Worm (Caenorhabditis elegans): ENCODE results near the gene C18B10.6.

The C18B10.6 gene

DNA sequence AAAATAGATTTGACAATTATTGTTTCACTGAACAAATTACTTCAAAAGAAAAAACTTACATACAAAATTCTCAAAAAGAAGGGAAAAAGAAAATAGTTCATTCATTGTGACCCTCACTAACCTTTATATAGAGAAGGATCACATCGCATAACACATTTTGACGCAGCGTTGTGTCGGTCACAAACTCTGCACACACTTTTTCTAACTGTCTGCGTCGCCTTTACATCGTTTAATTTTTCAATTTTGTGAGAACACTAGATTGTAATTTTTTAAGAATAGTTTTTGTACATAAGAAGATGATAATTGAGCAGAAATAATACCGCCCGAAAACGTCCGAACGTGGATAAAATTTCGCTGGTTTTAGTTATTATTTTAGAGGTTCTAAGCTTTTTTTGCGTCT, at the start of gene C18B10.6:
Gene C18B10.6, minus strand, starts transcription at position 101 of the 400 bp plus-strand sequence.
- TF ChIP-seq nhr-12 (tag; optimal IDR thresholded peaks at IDR 0.05) (no peak), nhr-43 (tag; optimal IDR thresholded peaks at IDR 0.05; ENCODE audit: poor library complexity, severe bottlenecking) (no peak), snpc-4 (tag; optimal IDR thresholded peaks at IDR 0.05) (no peak), ceh-9 (tag; optimal IDR thresholded peaks at IDR 0.05) (no peak), unc-39 (tag; optimal IDR thresholded peaks at IDR 0.05) (no peak), nfya-1 (tag; optimal IDR thresholded peaks at IDR 0.05; ENCODE audit: insufficient read depth) (no peak), daf-12 (tag; optimal IDR thresholded peaks at IDR 0.05) (no peak), sea-2 (GFP tag; optimal IDR thresholded peaks at IDR 0.05) (no peak), egl-27 (tag; optimal IDR thresholded peaks at IDR 0.05) (no peak), pha-4 (tag; optimal IDR thresholded peaks at IDR 0.05) (no peak), hmg-11 (tag; optimal IDR thresholded peaks at IDR 0.05) (no peak), eor-1 (tag; optimal IDR thresholded peaks at IDR 0.05) (no peak), tbx-2 (tag; optimal IDR thresholded peaks at IDR 0.05) (no peak), R02D3.7 (tag; optimal IDR thresholded peaks at IDR 0.05) (no peak), lin-39 (tag; optimal IDR thresholded peaks at IDR 0.05) (no peak), elt-3 (tag; optimal IDR thresholded peaks at IDR 0.05) (no peak), elt-2 (tag; optimal IDR thresholded peaks at IDR 0.05) (no peak)

DNA sequence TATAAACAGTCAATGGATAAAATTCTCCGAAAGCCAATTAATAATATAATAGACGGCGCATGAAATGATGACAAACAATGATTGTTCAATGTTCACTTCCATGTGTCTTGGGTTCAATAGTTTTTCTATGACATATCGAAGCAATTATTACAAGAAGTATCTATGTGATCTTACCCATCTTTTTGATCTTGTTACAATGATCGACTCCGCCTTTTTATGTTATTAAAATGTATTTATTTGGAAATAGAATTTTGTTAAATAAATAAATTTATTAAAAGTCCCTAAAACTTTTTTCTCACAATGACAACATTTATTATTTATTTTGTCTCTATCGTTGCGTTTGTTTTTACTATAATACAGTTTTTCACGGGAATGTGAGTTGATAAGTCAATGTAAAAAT, 49.0 kb upstream of the C18B10.6 start, which contains the start of gene swt-2:
Gene swt-2, plus strand, starts transcription at position 301 of the 400 bp plus-strand sequence.
- no peak for TF ChIP-seq nhr-43 (tag; optimal IDR thresholded peaks at IDR 0.05; ENCODE audit: poor library complexity, severe bottlenecking)
- no peak for TF ChIP-seq ztf-11 (tag; optimal IDR thresholded peaks at IDR 0.05)
- TF ChIP-seq hmg-11 (tag; optimal IDR thresholded peaks at IDR 0.05) = no peak
- no peak for TF ChIP-seq nhr-12 (tag; optimal IDR thresholded peaks at IDR 0.05)
- TF ChIP-seq unc-39 (tag; optimal IDR thresholded peaks at IDR 0.05) = no peak
- no peak for TF ChIP-seq ZK546.5 (tag; optimal IDR thresholded peaks at IDR 0.05)
- TF ChIP-seq sea-2 (GFP tag; optimal IDR thresholded peaks at IDR 0.05) = no peak
- no peak for TF ChIP-seq nhr-237 (tag; optimal IDR thresholded peaks at IDR 0.05)
- TF ChIP-seq ama-1 (optimal IDR thresholded peaks at IDR 0.05) = no peak
- no peak for TF ChIP-seq skn-1 (tag; optimal IDR thresholded peaks at IDR 0.05)
- no peak for TF ChIP-seq aly-2 (tag; optimal IDR thresholded peaks at IDR 0.05)
- TF ChIP-seq nhr-76 (tag; optimal IDR thresholded peaks at IDR 0.05) = no peak
- no peak for TF ChIP-seq tbx-2 (tag; optimal IDR thresholded peaks at IDR 0.05)
- no peak for TF ChIP-seq lin-15B (tag; optimal IDR thresholded peaks at IDR 0.05)
- TF ChIP-seq ceh-28 (tag; optimal IDR thresholded peaks at IDR 0.05) = no peak

DNA sequence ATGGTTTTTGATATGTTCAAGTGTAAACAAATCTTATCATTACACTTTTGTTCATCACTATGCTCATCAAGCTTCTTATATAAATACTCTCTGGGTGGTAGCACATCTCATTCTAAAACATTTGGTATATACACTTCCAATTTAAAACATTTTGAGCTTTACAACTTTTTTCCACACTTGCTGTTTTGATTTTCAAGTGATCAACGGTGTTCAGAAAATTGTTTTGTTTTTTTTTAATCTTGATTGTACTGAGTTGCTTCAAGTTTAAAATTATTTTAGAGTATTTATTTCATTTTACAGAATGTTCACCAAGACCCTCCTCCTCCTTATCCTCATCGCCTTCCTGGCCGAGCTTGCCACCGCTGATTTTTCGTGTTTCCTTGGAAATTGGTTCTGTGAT, 48.0 kb upstream of the C18B10.6 start, which contains the start of gene C54F6.5:
Gene C54F6.5, plus strand, starts transcription at position 301 of the 400 bp plus-strand sequence.
- TF ChIP-seq daf-12 (tag; optimal IDR thresholded peaks at IDR 0.05) (no peak), egl-27 (tag; optimal IDR thresholded peaks at IDR 0.05) (no peak), elt-3 (tag; optimal IDR thresholded peaks at IDR 0.05) (no peak)

DNA sequence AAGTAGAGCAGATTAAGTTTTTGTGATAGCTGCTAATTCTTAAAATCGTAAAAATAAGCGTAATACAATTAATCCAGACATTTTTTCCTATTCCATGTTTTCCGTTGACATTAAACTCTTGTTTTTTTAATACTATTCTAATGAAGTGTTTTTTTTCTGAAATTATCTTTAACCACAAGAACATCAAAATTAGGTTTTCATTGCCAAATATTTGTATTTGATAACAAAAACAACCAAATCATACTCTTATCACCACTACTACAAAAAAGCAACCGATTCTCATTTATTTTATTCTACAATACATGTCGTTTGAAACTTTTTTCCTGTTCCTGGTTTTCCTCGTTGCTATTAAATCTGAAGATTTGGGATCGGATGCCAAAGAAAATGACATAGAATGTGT, 46.3 kb upstream of the C18B10.6 start, which contains the start of gene C54F6.17:
Gene C54F6.17, plus strand, starts transcription at position 301 of the 400 bp plus-strand sequence.
- TF ChIP-seq nhr-237 (tag; optimal IDR thresholded peaks at IDR 0.05) = no peak
- TF ChIP-seq lin-15B (tag; optimal IDR thresholded peaks at IDR 0.05) = no peak
- TF ChIP-seq tbx-2 (tag; optimal IDR thresholded peaks at IDR 0.05) = no peak
- no peak for TF ChIP-seq zag-1 (tag; optimal IDR thresholded peaks at IDR 0.05)
- TF ChIP-seq ceh-16 (tag; optimal IDR thresholded peaks at IDR 0.05) = no peak
- TF ChIP-seq snpc-4 (tag; optimal IDR thresholded peaks at IDR 0.05) = no peak
- TF ChIP-seq R02D3.7 (tag; optimal IDR thresholded peaks at IDR 0.05) = no peak
- TF ChIP-seq fkh-10 (GFP tag; optimal IDR thresholded peaks at IDR 0.05) = no peak
- no peak for TF ChIP-seq elt-2 (tag; optimal IDR thresholded peaks at IDR 0.05)
- no peak for TF ChIP-seq elt-3 (tag; optimal IDR thresholded peaks at IDR 0.05)
- TF ChIP-seq pqm-1 (tag; optimal IDR thresholded peaks at IDR 0.05) = no peak
- TF ChIP-seq nhr-77 (tag; optimal IDR thresholded peaks at IDR 0.05) = no peak
- no peak for TF ChIP-seq ztf-11 (tag; optimal IDR thresholded peaks at IDR 0.05)
- TF ChIP-seq eor-1 (tag; optimal IDR thresholded peaks at IDR 0.05) = no peak
- TF ChIP-seq unc-62 (GFP tag; optimal IDR thresholded peaks at IDR 0.05) = no peak
- no peak for TF ChIP-seq ztf-4 (tag; optimal IDR thresholded peaks at IDR 0.05)
- no peak for TF ChIP-seq fos-1 (tag; optimal IDR thresholded peaks at IDR 0.05)
- TF ChIP-seq nhr-28 (tag; optimal IDR thresholded peaks at IDR 0.05) = no peak

DNA sequence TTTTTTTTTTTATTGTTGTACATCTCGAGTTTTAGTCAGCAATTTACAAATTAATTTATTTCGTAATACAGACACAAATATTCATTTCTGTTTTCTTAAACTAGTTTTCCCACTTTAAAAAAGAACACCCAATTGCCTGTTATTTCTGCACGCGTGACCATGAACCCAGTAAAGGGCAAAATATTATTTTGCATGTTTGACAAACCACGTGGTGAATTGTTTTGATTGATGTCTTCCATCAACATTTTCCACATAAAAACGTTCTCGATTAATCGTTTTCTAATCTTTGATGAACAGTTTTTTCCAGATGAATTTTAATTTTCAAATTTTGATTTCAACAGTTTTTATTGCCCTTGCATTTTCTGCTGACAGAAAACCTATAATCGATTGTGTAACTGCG, 44.8 kb upstream of the C18B10.6 start, which contains the start of gene C54F6.18:
Gene C54F6.18, plus strand, starts transcription at position 301 of the 400 bp plus-strand sequence.
- TF ChIP-seq nfya-1 (tag; optimal IDR thresholded peaks at IDR 0.05; ENCODE audit: insufficient read depth) (no peak), tbx-2 (tag; optimal IDR thresholded peaks at IDR 0.05) (no peak), jun-1 (tag; optimal IDR thresholded peaks at IDR 0.05) (no peak), fos-1 (tag; optimal IDR thresholded peaks at IDR 0.05) (no peak), ceh-9 (tag; optimal IDR thresholded peaks at IDR 0.05) (no peak), nhr-237 (tag; optimal IDR thresholded peaks at IDR 0.05) (no peak), elt-3 (tag; optimal IDR thresholded peaks at IDR 0.05) (no peak), nhr-67 (tag; optimal IDR thresholded peaks at IDR 0.05) (no peak), egl-27 (tag; optimal IDR thresholded peaks at IDR 0.05) (no peak), ztf-4 (tag; optimal IDR thresholded peaks at IDR 0.05) (no peak), R02D3.7 (tag; optimal IDR thresholded peaks at IDR 0.05) (no peak), sea-2 (GFP tag; optimal IDR thresholded peaks at IDR 0.05) (no peak), nhr-76 (tag; optimal IDR thresholded peaks at IDR 0.05) (no peak)
